Fruit fly (Drosophila melanogaster): ENCODE measurements around the gene CG32459.

Gene CG32459

dm6 chr3L:22865061-22865418 is 9.2 kb upstream of the CG32459 start:
- no peak for TF ChIP-seq CG1620 (GFP tag; optimal IDR thresholded peaks at IDR 0.05)
- TF ChIP-seq kay (GFP tag; ENCODE audit: borderline replicate concordance), result peak; percentile 89
- TF ChIP-seq cic (GFP tag; optimal IDR thresholded peaks at IDR 0.05), result no peak
- TF ChIP-seq CG5204 (GFP tag; optimal IDR thresholded peaks at IDR 0.05), result no peak
- no peak for TF ChIP-seq Clk (GFP tag; optimal IDR thresholded peaks at IDR 0.05)
- TF ChIP-seq CG14711 (tag; optimal IDR thresholded peaks at IDR 0.05), result peak; percentile 28
- TF ChIP-seq Hr96 (GFP tag; optimal IDR thresholded peaks at IDR 0.05), result no peak
- TF ChIP-seq toe (GFP tag; optimal IDR thresholded peaks at IDR 0.05), result no peak
- peak; percentile 45 for TF ChIP-seq CG7045 (GFP tag; optimal IDR thresholded peaks at IDR 0.05)
- no peak for TF ChIP-seq tj (GFP tag; optimal IDR thresholded peaks at IDR 0.05)
- no peak for TF ChIP-seq Crg-1 (GFP tag; optimal IDR thresholded peaks at IDR 0.05)
- TF ChIP-seq Mnt (GFP tag; optimal IDR thresholded peaks at IDR 0.05), result no peak
- peak; percentile 16 for TF ChIP-seq bab1 (GFP tag; optimal IDR thresholded peaks at IDR 0.05)
- TF ChIP-seq CG12768 (GFP tag; optimal IDR thresholded peaks at IDR 0.05), result peak; percentile 36
- peak; percentile 20 for TF ChIP-seq CG11617 (GFP tag; optimal IDR thresholded peaks at IDR 0.05)
- no peak for TF ChIP-seq cnc (optimal IDR thresholded peaks at IDR 0.05)
- TF ChIP-seq CG7101 (tag; optimal IDR thresholded peaks at IDR 0.05), result peak; percentile 34
- peak; percentile 70 for TF ChIP-seq CG33017 (tag; optimal IDR thresholded peaks at IDR 0.05)
- no peak for TF ChIP-seq pad (GFP tag; optimal IDR thresholded peaks at IDR 0.05)
- TF ChIP-seq ovo (GFP tag; optimal IDR thresholded peaks at IDR 0.05), result no peak

DNA sequence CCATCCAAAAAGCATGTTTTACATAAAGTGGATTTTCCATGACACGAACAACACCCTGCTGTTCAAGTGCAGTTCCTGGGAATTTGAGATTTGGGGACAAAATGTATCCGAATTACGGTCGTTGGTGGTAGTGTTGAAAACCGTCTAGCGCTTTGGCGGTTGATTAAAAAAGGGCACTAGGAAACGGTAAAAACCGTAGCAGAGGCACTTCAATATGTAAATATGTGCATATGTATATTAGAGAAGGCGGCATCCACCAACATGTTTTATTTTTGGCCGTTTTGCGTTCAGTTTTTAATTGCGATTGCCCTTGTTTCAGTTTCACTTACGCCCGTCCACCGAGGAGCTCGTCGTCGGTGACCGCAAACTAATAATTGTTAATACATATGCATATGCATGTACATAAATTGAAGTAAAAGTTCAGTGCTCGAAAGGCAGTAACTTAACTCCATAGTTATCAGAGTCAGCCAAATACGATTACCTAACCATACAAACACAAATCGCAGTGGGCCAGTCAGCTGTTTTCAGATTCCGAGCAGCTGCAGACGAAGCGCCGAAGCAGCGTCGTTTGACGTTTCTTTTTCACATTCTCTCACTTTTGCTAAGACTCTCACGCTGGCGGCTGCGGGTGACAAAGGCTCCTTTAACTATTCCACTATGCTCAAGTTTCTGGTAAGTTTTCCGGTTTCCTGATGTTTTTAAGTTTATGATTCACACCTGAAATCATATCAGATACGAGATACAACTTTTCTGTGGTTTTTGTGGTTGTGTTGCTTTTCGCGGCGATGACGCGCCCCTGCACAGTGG is 8.6 kb upstream of the CG32459 start, which contains the start of gene CG33170:
CG33170 (plus strand) TSS at position 347 of the 807 bp plus-strand sequence.
- no peak for TF ChIP-seq CG12768 (GFP tag; optimal IDR thresholded peaks at IDR 0.05)
- no peak for TF ChIP-seq toe (GFP tag; optimal IDR thresholded peaks at IDR 0.05)
- peak; percentile 10 for TF ChIP-seq CG7101 (tag; optimal IDR thresholded peaks at IDR 0.05)
- TF ChIP-seq CG5204 (GFP tag; optimal IDR thresholded peaks at IDR 0.05), result no peak
- peak; percentile 7 for TF ChIP-seq pad (GFP tag; optimal IDR thresholded peaks at IDR 0.05)
- peak; percentile 57 for TF ChIP-seq ovo (GFP tag; optimal IDR thresholded peaks at IDR 0.05)
- TF ChIP-seq cnc (optimal IDR thresholded peaks at IDR 0.05), result no peak
- peak; percentile 21 for TF ChIP-seq cic (GFP tag; optimal IDR thresholded peaks at IDR 0.05)
- peak; percentile 13 for TF ChIP-seq Mnt (GFP tag; optimal IDR thresholded peaks at IDR 0.05)
- no peak for TF ChIP-seq CG1620 (GFP tag; optimal IDR thresholded peaks at IDR 0.05)
- no peak for TF ChIP-seq CG14711 (tag; optimal IDR thresholded peaks at IDR 0.05)
- no peak for TF ChIP-seq CG33017 (tag; optimal IDR thresholded peaks at IDR 0.05)
- no peak for TF ChIP-seq Clk (GFP tag; optimal IDR thresholded peaks at IDR 0.05)
- TF ChIP-seq Crg-1 (GFP tag; optimal IDR thresholded peaks at IDR 0.05), result no peak
- peak; percentile 70 for TF ChIP-seq bab1 (GFP tag; optimal IDR thresholded peaks at IDR 0.05)
- TF ChIP-seq tj (GFP tag; optimal IDR thresholded peaks at IDR 0.05), result peak; percentile 91
- no peak for TF ChIP-seq Hr96 (GFP tag; optimal IDR thresholded peaks at IDR 0.05)
- TF ChIP-seq CG7045 (GFP tag; optimal IDR thresholded peaks at IDR 0.05), result no peak
- no peak for TF ChIP-seq kay (GFP tag; ENCODE audit: borderline replicate concordance)

DNA sequence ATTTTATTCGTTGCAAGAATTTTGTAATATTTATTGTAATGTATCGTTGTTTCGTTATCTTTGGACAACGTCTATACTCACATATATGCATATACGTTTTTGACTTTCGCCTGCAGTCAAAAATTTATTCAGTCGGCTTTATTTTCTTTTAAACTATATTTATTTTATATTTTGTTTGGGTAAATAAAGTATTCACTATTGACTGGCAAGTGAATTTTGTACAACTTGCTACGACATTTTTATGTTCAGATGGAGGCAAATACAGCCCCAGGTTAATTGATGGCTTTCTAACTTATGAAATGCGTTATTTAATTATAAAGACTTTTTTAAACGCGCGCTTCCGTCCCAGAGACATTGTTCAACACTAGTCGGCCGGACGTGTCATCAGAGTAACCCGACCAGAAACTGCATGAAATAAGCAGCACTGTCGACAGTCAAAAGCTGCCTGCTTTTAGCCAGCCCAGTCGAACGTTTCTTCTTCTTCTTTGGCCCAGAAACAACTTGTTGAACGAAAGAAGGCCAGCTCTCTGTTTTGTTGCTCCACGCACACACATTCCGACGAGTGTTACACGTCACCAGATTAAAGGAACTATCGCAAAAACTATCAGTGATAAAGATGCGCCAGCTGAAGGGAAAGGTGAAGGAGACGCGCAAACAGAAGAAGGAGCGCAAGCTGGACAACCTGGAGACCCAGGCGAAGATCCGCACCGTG is 7.7 kb upstream of the CG32459 start, which contains the start of gene CG33169:
CG33169 (plus strand) TSS at position 498 of the 712 bp plus-strand sequence.
- peak; percentile 45 for TF ChIP-seq tj (GFP tag; optimal IDR thresholded peaks at IDR 0.05)
- no peak for TF ChIP-seq CG11617 (GFP tag; optimal IDR thresholded peaks at IDR 0.05)
- TF ChIP-seq pad (GFP tag; optimal IDR thresholded peaks at IDR 0.05), result peak; percentile 82
- TF ChIP-seq CG33017 (tag; optimal IDR thresholded peaks at IDR 0.05), result peak; percentile 69
- peak; percentile 87 for TF ChIP-seq CG12768 (GFP tag; optimal IDR thresholded peaks at IDR 0.05)
- peak; percentile 84 for TF ChIP-seq cic (GFP tag; optimal IDR thresholded peaks at IDR 0.05)
- peak; percentile 88 for TF ChIP-seq bab1 (GFP tag; optimal IDR thresholded peaks at IDR 0.05)
- TF ChIP-seq Hr96 (GFP tag; optimal IDR thresholded peaks at IDR 0.05), result peak; percentile 80
- no peak for TF ChIP-seq CG5204 (GFP tag; optimal IDR thresholded peaks at IDR 0.05)
- peak; percentile 87 for TF ChIP-seq ovo (GFP tag; optimal IDR thresholded peaks at IDR 0.05)
- peak; percentile 96 for TF ChIP-seq CG1620 (GFP tag; optimal IDR thresholded peaks at IDR 0.05)
- peak; percentile 92 for TF ChIP-seq Crg-1 (GFP tag; optimal IDR thresholded peaks at IDR 0.05)
- peak; percentile 68 for TF ChIP-seq CG7045 (GFP tag; optimal IDR thresholded peaks at IDR 0.05)
- peak; percentile 63 for TF ChIP-seq CG14711 (tag; optimal IDR thresholded peaks at IDR 0.05)
- peak; percentile 94 for TF ChIP-seq kay (GFP tag; ENCODE audit: borderline replicate concordance)
- peak; percentile 89 for TF ChIP-seq Mnt (GFP tag; optimal IDR thresholded peaks at IDR 0.05)
- peak; percentile 88 for TF ChIP-seq CG7101 (tag; optimal IDR thresholded peaks at IDR 0.05)
- TF ChIP-seq toe (GFP tag; optimal IDR thresholded peaks at IDR 0.05), result peak; percentile 77
- TF ChIP-seq Clk (GFP tag; optimal IDR thresholded peaks at IDR 0.05), result peak; percentile 74
- no peak for TF ChIP-seq cnc (optimal IDR thresholded peaks at IDR 0.05)

dm6 chr3L:22860487-22860886 is 4.6 kb upstream of the CG32459 start, which contains the start of gene CG13239:
Gene CG13239, plus strand, starts transcription at chr3L:22860787.
- TF ChIP-seq pad (GFP tag; optimal IDR thresholded peaks at IDR 0.05) (no peak), CG14711 (tag; optimal IDR thresholded peaks at IDR 0.05) (no peak), Hr96 (GFP tag; optimal IDR thresholded peaks at IDR 0.05) (no peak), bab1 (GFP tag; optimal IDR thresholded peaks at IDR 0.05) (no peak), cic (GFP tag; optimal IDR thresholded peaks at IDR 0.05) (no peak), Clk (GFP tag; optimal IDR thresholded peaks at IDR 0.05) (no peak), toe (GFP tag; optimal IDR thresholded peaks at IDR 0.05) (no peak), CG5204 (GFP tag; optimal IDR thresholded peaks at IDR 0.05) (no peak), CG12768 (GFP tag; optimal IDR thresholded peaks at IDR 0.05) (no peak), Crg-1 (GFP tag; optimal IDR thresholded peaks at IDR 0.05) (no peak), CG1620 (GFP tag; optimal IDR thresholded peaks at IDR 0.05) (no peak), CG7045 (GFP tag; optimal IDR thresholded peaks at IDR 0.05) (no peak), tj (GFP tag; optimal IDR thresholded peaks at IDR 0.05) (no peak), CG7101 (tag; optimal IDR thresholded peaks at IDR 0.05) (no peak), Mnt (GFP tag; optimal IDR thresholded peaks at IDR 0.05) (no peak), cnc (optimal IDR thresholded peaks at IDR 0.05) (no peak), CG33017 (tag; optimal IDR thresholded peaks at IDR 0.05) (no peak), ovo (GFP tag; optimal IDR thresholded peaks at IDR 0.05) (no peak)

Data from whole organism, adult.